Worm (Caenorhabditis elegans) whole organism, early embryonic: Measurements from ENCODE around the gene dct-6.

Source experiments
- ama-1 ChIP-seq: fragments of 150-350 bp; optimal IDR thresholded peaks from 2 replicates; lab custom pipeline; 2014
- flt-1 ChIP-seq: fragments of 200-800 bp; sonication (Bioruptor generic); IDR thresholded peaks from 2 replicates; pipeline ENCODE4 v1.3.6; 2022; ENCODE audit warnings: missing genetic modification characterization, missing compliant biosample characterization
- hmbx-1 ChIP-seq: sonication (generic microtip); optimal IDR thresholded peaks from 2 replicates; lab custom pipeline; 2016; ENCODE audit warnings: mild to moderate bottlenecking, missing genetic modification characterization, missing compliant biosample characterization
- scrt-1 ChIP-seq: fragments of 200-800 bp; sonication (Bioruptor generic); IDR thresholded peaks from 2 replicates; pipeline ENCODE4 v1.3.6; 2022; ENCODE audit warnings: missing genetic modification characterization, missing compliant biosample characterization
- tbx-11 ChIP-seq: fragments of 200-800 bp; sonication (Bioruptor generic); IDR thresholded peaks from 2 replicates; pipeline ENCODE4 v1.3.6; 2022; ENCODE audit warnings: missing genetic modification characterization, missing compliant biosample characterization
- tbx-37 ChIP-seq: fragments of 200-800 bp; sonication (Bioruptor generic); conservative IDR thresholded peaks from 2 replicates; pipeline ENCODE4 v1.3.6; 2022; ENCODE audit warnings: missing genetic modification reagents, missing genetic modification characterization, missing compliant biosample characterization
- tra-4 ChIP-seq: sonication (generic microtip); optimal IDR thresholded peaks from 2 replicates; lab custom pipeline; 2017; ENCODE audit warnings: missing genetic modification characterization, missing compliant biosample characterization

ce11 chrIII:5961560-5961959 lies 4.7 kb upstream of the dct-6 start:
- no peak for TF ChIP-seq ama-1 (lab: Kevin White, UChicago)
- TF ChIP-seq tbx-11 (GFP tag; lab: Robert Waterston, UW) = no peak
- no peak for TF ChIP-seq scrt-1 (GFP tag; lab: Robert Waterston, UW)
- TF ChIP-seq tra-4 (tag; lab: Kevin White, UChicago) = no peak
- no peak for TF ChIP-seq flt-1 (GFP tag; lab: Robert Waterston, UW)
- TF ChIP-seq tbx-37 (GFP tag; lab: Robert Waterston, UW) = no peak
- no peak for TF ChIP-seq hmbx-1 (tag; lab: Kevin White, UChicago)
